Worm (Caenorhabditis elegans): Measurements from ENCODE around the gene pqn-57.

- TF ChIP-seq dpl-1 (GFP tag; optimal IDR thresholded peaks at IDR 0.05) (no peak), attf-5 (GFP tag; optimal IDR thresholded peaks at IDR 0.05) (peak; percentile 54), die-1 (tag; optimal IDR thresholded peaks at IDR 0.05) (no peak), pha-4 (tag; optimal IDR thresholded peaks at IDR 0.05) (no peak), aptf-2 (GFP tag; conservative IDR thresholded peaks at IDR 0.05) (no peak), ceh-27 (GFP tag; optimal IDR thresholded peaks at IDR 0.05) (peak; percentile 62), nfya-1 (tag; optimal IDR thresholded peaks at IDR 0.05; ENCODE audit: borderline replicate concordance, insufficient read depth) (no peak), K11D2.4 (GFP tag; IDR thresholded peaks at IDR 0.05) (no peak), snpc-4 (GFP tag; optimal IDR thresholded peaks at IDR 0.05) (no peak), snpc-4 (tag; optimal IDR thresholded peaks at IDR 0.05) (peak in 1 of 4 experiments; percentile 61)
Observed at ce11 chrX:8286740-8287299, 34.0 kb downstream of the pqn-57 start, which contains the start of gene sec-16A.2.
